Fruit fly (Drosophila melanogaster) whole organism, embryonic: ENCODE data around the gene Npc2a.

ENCODE experiments used
- Bteb2 ChIP-seq: fragments of 200-800 bp; sonication (Bioruptor generic); optimal IDR thresholded peaks from 2 replicates; lab custom pipeline; 2016; ENCODE audit warnings: missing biosample characterization, missing genetic modification characterization
- CG10209 ChIP-seq: fragments of 200-800 bp; sonication (Bioruptor generic); optimal IDR thresholded peaks from 3 replicates; lab custom pipeline; 2017; ENCODE audit warnings: missing biosample characterization, mild to moderate bottlenecking, missing genetic modification characterization, missing genetic modification reagents
- CG10959 ChIP-seq: fragments of 200-800 bp; sonication (Bioruptor generic); IDR thresholded peaks from 2 replicates; pipeline ENCODE4 v1.3.6; 2022; ENCODE audit warnings: missing biosample characterization, missing genetic modification characterization
- CG11247 ChIP-seq: fragments of 200-800 bp; sonication (Bioruptor generic); IDR thresholded peaks from 2 replicates; pipeline ENCODE4 v1.3.6; 2022; ENCODE audit warnings: missing biosample characterization, missing genetic modification characterization
- CG11504 ChIP-seq: fragments of 200-800 bp; sonication (Bioruptor generic); optimal IDR thresholded peaks from 3 replicates; lab custom pipeline; 2019; ENCODE audit warnings: missing biosample characterization, mild to moderate bottlenecking, missing genetic modification characterization, moderate library complexity
- CG12155 ChIP-seq: fragments of 200-800 bp; sonication (Bioruptor generic); optimal IDR thresholded peaks from 3 replicates; lab custom pipeline; 2016; ENCODE audit warnings: missing biosample characterization, missing genetic modification characterization
- CG12659 ChIP-seq: fragments of 200-800 bp; sonication (Bioruptor generic); optimal IDR thresholded peaks from 3 replicates; lab custom pipeline; 2017; ENCODE audit warnings: mild to moderate bottlenecking, missing biosample characterization, missing genetic modification reagents, missing genetic modification characterization
- CG13287 ChIP-seq: fragments of 200-800 bp; sonication (Bioruptor generic); IDR thresholded peaks from 2 replicates; pipeline ENCODE4 v1.3.6; 2022; ENCODE audit warnings: missing biosample characterization, missing genetic modification characterization; ENCODE audit not compliant: partially characterized antibody
- CG17186 ChIP-seq: fragments of 200-800 bp; sonication (Bioruptor generic); optimal IDR thresholded peaks from 3 replicates; lab custom pipeline; 2017; ENCODE audit warnings: missing biosample characterization, missing genetic modification reagents, missing genetic modification characterization
- CG17359 ChIP-seq: fragments of 200-800 bp; sonication (Bioruptor generic); optimal IDR thresholded peaks from 3 replicates; lab custom pipeline; 2018; ENCODE audit warnings: missing biosample characterization, mild to moderate bottlenecking, missing genetic modification characterization, moderate library complexity
- CG18599 ChIP-seq: fragments of 200-800 bp; sonication (Bioruptor generic); optimal IDR thresholded peaks from 3 replicates; lab custom pipeline; 2017; ENCODE audit warnings: missing biosample characterization, missing genetic modification characterization, mild to moderate bottlenecking, moderate library complexity, missing genetic modification reagents
- CG2889 ChIP-seq: fragments of 200-800 bp; sonication (Bioruptor generic); IDR thresholded peaks from 3 replicates; pipeline ENCODE4 v1.3.6; 2022; ENCODE audit warnings: missing biosample characterization, missing genetic modification characterization
- CG30020 ChIP-seq: fragments of 200-800 bp; optimal IDR thresholded peaks from 2 replicates; lab custom pipeline; 2019; ENCODE audit warnings: missing biosample characterization, mild to moderate bottlenecking, missing genetic modification characterization, moderate library complexity
- CG32772 ChIP-seq: fragments of 200-800 bp; sonication (Bioruptor generic); IDR thresholded peaks from 2 replicates; pipeline ENCODE4 v1.3.6; 2022; ENCODE audit warnings: missing biosample characterization, missing genetic modification characterization
- CG3281 ChIP-seq: fragments of 200-800 bp; sonication (Bioruptor generic); optimal IDR thresholded peaks from 3 replicates; lab custom pipeline; 2017; ENCODE audit warnings: missing biosample characterization, mild to moderate bottlenecking, missing genetic modification characterization
- CG42726 ChIP-seq: fragments of 200-800 bp; sonication (Bioruptor generic); IDR thresholded peaks from 2 replicates; pipeline ENCODE4 v1.3.6; 2022; ENCODE audit warnings: missing biosample characterization, missing genetic modification characterization; ENCODE audit not compliant: partially characterized antibody
- CG4360 ChIP-seq: fragments of 200-800 bp; sonication (Bioruptor generic); IDR thresholded peaks from 2 replicates; pipeline ENCODE4 v1.3.6; 2022; ENCODE audit warnings: missing biosample characterization, missing genetic modification characterization
- CG4730 ChIP-seq: fragments of 200-800 bp; sonication (Bioruptor generic); IDR thresholded peaks from 2 replicates; pipeline ENCODE4 v1.3.6; 2022; ENCODE audit warnings: missing biosample characterization, missing genetic modification characterization
- CG5953 ChIP-seq: fragments of 200-800 bp; sonication (Bioruptor generic); IDR thresholded peaks from 2 replicates; pipeline ENCODE4 v1.3.6; 2022; ENCODE audit warnings: missing biosample characterization, missing genetic modification characterization
- CG6683 ChIP-seq: fragments of 200-800 bp; sonication (Bioruptor generic); optimal IDR thresholded peaks from 2 replicates; lab custom pipeline; 2017; ENCODE audit warnings: missing biosample characterization, mild to moderate bottlenecking, missing genetic modification characterization, missing genetic modification reagents
- CG6791 ChIP-seq: fragments of 200-800 bp; sonication (Bioruptor generic); IDR thresholded peaks from 3 replicates; pipeline ENCODE4 v1.3.6; 2022; ENCODE audit warnings: missing biosample characterization, missing genetic modification characterization; ENCODE audit not compliant: partially characterized antibody
- CG8388 ChIP-seq: fragments of 200-800 bp; sonication (Bioruptor generic); optimal IDR thresholded peaks from 2 replicates; lab custom pipeline; 2019; ENCODE audit warnings: missing biosample characterization, mild to moderate bottlenecking, missing genetic modification characterization, moderate library complexity
- CG9797 ChIP-seq: fragments of 200-800 bp; sonication (Bioruptor generic); optimal IDR thresholded peaks from 3 replicates; lab custom pipeline; 2018; ENCODE audit warnings: missing biosample characterization, mild to moderate bottlenecking, missing genetic modification characterization
- Dad ChIP-seq: fragments of 200-800 bp; sonication (Bioruptor generic); optimal IDR thresholded peaks from 3 replicates; lab custom pipeline; 2016; ENCODE audit warnings: missing biosample characterization, missing genetic modification characterization
- Drgx ChIP-seq: fragments of 200-800 bp; sonication (Bioruptor generic); IDR thresholded peaks from 2 replicates; pipeline ENCODE4 v1.3.6; 2022; ENCODE audit warnings: missing biosample characterization, missing genetic modification characterization
- H15 ChIP-seq: fragments of 200-800 bp; sonication (Bioruptor generic); IDR thresholded peaks from 3 replicates; pipeline ENCODE4 v1.3.6; 2022; ENCODE audit warnings: missing biosample characterization, missing genetic modification characterization
- Jarid2 ChIP-seq: fragments of 200-800 bp; sonication (Bioruptor generic); optimal IDR thresholded peaks from 3 replicates; lab custom pipeline; 2017; ENCODE audit warnings: mild to moderate bottlenecking, missing biosample characterization, missing genetic modification reagents, missing genetic modification characterization
- Max ChIP-seq: fragments of 200-800 bp; sonication (Bioruptor generic); optimal IDR thresholded peaks from 2 replicates; lab custom pipeline; 2016; ENCODE audit warnings: missing biosample characterization, mild to moderate bottlenecking, missing genetic modification characterization
- Myb ChIP-seq: fragments of 200-800 bp; sonication (Bioruptor generic); optimal IDR thresholded peaks from 2 replicates; lab custom pipeline; 2016; ENCODE audit warnings: missing biosample characterization, missing genetic modification characterization
- Neu2 ChIP-seq: fragments of 200-800 bp; sonication (Bioruptor generic); optimal IDR thresholded peaks from 3 replicates; lab custom pipeline; 2016; ENCODE audit warnings: missing biosample characterization, missing genetic modification characterization, borderline replicate concordance
- Oaz ChIP-seq: fragments of 200-800 bp; sonication (Bioruptor generic); IDR thresholded peaks from 2 replicates; pipeline ENCODE4 v1.3.6; 2022; ENCODE audit warnings: missing biosample characterization, missing genetic modification characterization
- Oli ChIP-seq: fragments of 200-800 bp; sonication (Bioruptor generic); optimal IDR thresholded peaks from 2 replicates; lab custom pipeline; 2018; ENCODE audit warnings: missing biosample characterization, mild to moderate bottlenecking, missing genetic modification characterization, moderate library complexity
- Opbp ChIP-seq: fragments of 200-800 bp; sonication (Bioruptor generic); IDR thresholded peaks from 3 replicates; pipeline ENCODE4 v1.3.6; 2022; ENCODE audit warnings: missing biosample characterization, missing genetic modification characterization; ENCODE audit not compliant: partially characterized antibody
- Tbp ChIP-seq: fragments of >200 bp; optimal IDR thresholded peaks from 2 replicates; lab custom pipeline; 2018; ENCODE audit warnings: missing biosample characterization, missing genetic modification characterization
- bowl ChIP-seq: fragments of 200-800 bp; sonication (Bioruptor generic); IDR thresholded peaks from 2 replicates; pipeline ENCODE4 v1.3.6; 2022; ENCODE audit warnings: missing biosample characterization, missing genetic modification characterization
- chm ChIP-seq: fragments of 200-800 bp; sonication (Bioruptor generic); IDR thresholded peaks from 2 replicates; pipeline ENCODE4 v1.3.6; 2022; ENCODE audit warnings: missing biosample characterization, missing genetic modification characterization
- gce ChIP-seq: fragments of 200-800 bp; sonication (Bioruptor generic); IDR thresholded peaks from 3 replicates; pipeline ENCODE4 v1.3.6; 2022; ENCODE audit warnings: missing biosample characterization, missing genetic modification characterization
- grau ChIP-seq: fragments of 200-800 bp; optimal IDR thresholded peaks from 3 replicates; lab custom pipeline; 2019; ENCODE audit warnings: missing biosample characterization, mild to moderate bottlenecking, missing genetic modification characterization, moderate library complexity
- gro ChIP-seq: fragments of 200-800 bp; sonication (Bioruptor generic); optimal IDR thresholded peaks from 2 replicates; lab custom pipeline; 2016; ENCODE audit warnings: missing biosample characterization, missing genetic modification characterization
- gt ChIP-seq: fragments of 200-800 bp; sonication (Bioruptor generic); IDR thresholded peaks from 2 replicates; pipeline ENCODE4 v1.3.6; 2022; ENCODE audit warnings: missing biosample characterization, missing genetic modification characterization
- hbn ChIP-seq: fragments of 200-800 bp; sonication (Bioruptor generic); IDR thresholded peaks from 2 replicates; pipeline ENCODE4 v1.3.6; 2022; ENCODE audit warnings: missing biosample characterization, missing genetic modification characterization; ENCODE audit not compliant: partially characterized antibody
- ken ChIP-seq: fragments of 200-800 bp; sonication (Bioruptor generic); IDR thresholded peaks from 3 replicates; pipeline ENCODE4 v1.3.6; 2022; ENCODE audit warnings: missing biosample characterization, missing genetic modification characterization
- lov ChIP-seq, 2 experiments: fragments of 200-800 bp in 1 of 2; fragments of >200 bp in 1 of 2; sonication (Bioruptor generic) in 1 of 2; IDR thresholded peaks in 1 of 2; optimal IDR thresholded peaks in 1 of 2; 2 replicates in 1 of 2; 3 replicates in 1 of 2; pipeline versions ENCODE4 v1.3.6 to Lab custom; 2017 to 2022; ENCODE audit warnings: missing biosample characterization in 1 of 2, missing genetic modification characterization in 1 of 2
- nerfin-2 ChIP-seq: fragments of 200-800 bp; sonication (Bioruptor generic); IDR thresholded peaks from 2 replicates; pipeline ENCODE4 v1.3.6; 2022; ENCODE audit warnings: missing biosample characterization, missing genetic modification characterization; ENCODE audit not compliant: partially characterized antibody
- odd ChIP-seq: fragments of 200-800 bp; sonication (Bioruptor generic); optimal IDR thresholded peaks from 2 replicates; lab custom pipeline; 2017; ENCODE audit warnings: missing biosample characterization, mild to moderate bottlenecking, missing genetic modification characterization
- run ChIP-seq: fragments of 200-800 bp; sonication (Bioruptor generic); optimal IDR thresholded peaks from 3 replicates; lab custom pipeline; 2018; ENCODE audit warnings: missing biosample characterization, mild to moderate bottlenecking, missing genetic modification characterization
- salm ChIP-seq: fragments of 200-800 bp; sonication (Bioruptor generic); optimal IDR thresholded peaks from 2 replicates; lab custom pipeline; 2018; ENCODE audit warnings: missing biosample characterization, mild to moderate bottlenecking, missing genetic modification characterization
- trem ChIP-seq: fragments of 200-800 bp; optimal IDR thresholded peaks from 3 replicates; lab custom pipeline; 2019; ENCODE audit warnings: missing biosample characterization, mild to moderate bottlenecking, missing genetic modification characterization, moderate library complexity
- vvl ChIP-seq: fragments of 200-800 bp; sonication (Bioruptor generic); IDR thresholded peaks from 2 replicates; pipeline ENCODE4 v1.3.6; 2022; ENCODE audit warnings: missing biosample characterization, missing genetic modification characterization
- yki ChIP-seq: fragments of >200 bp; optimal IDR thresholded peaks from 3 replicates; lab custom pipeline; 2018

The Npc2a gene

dm6 chr2L:1980708-1981339 lies 7.3 kb upstream of the Npc2a start, which contains the start of the genes CG15356 and CG15362 (continued):
- TF ChIP-seq CG17359 (peak; percentile 25), bowl (GFP tag; lab: Robert Waterston, UW) (no peak), lov (optimal IDR thresholded peaks at IDR 0.05; lab: Kevin White, UChicago) (no peak), lov (GFP tag; IDR thresholded peaks at IDR 0.05; lab: Robert Waterston, UW) (no peak), gt (GFP tag; lab: Robert Waterston, UW) (no peak), CG12659 (peak; percentile 83), CG32772 (no peak), gce (GFP tag; lab: Robert Waterston, UW) (no peak), CG10209 (GFP tag; lab: Kevin White, UChicago) (peak; percentile 29), Neu2 (no peak), nerfin-2 (GFP tag; lab: Robert Waterston, UW) (peak; percentile 99), run (tag; lab: Kevin White, UChicago) (no peak), CG8388 (GFP tag; lab: Kevin White, UChicago) (no peak), odd (GFP tag; lab: Kevin White, UChicago) (no peak), Max (GFP tag; lab: Kevin White, UChicago) (peak; percentile 55), CG13287 (GFP tag; lab: Robert Waterston, UW) (peak; percentile 99), CG12155 (peak; percentile 44), CG5953 (GFP tag; lab: Robert Waterston, UW) (no peak), CG11504 (no peak), CG9797 (GFP tag; lab: Kevin White, UChicago) (peak; percentile 82), Myb (GFP tag; lab: Kevin White, UChicago) (peak; percentile 46), hbn (GFP tag; lab: Robert Waterston, UW) (peak; percentile 98), CG10959 (no peak), ken (no peak), grau (tag; lab: Kevin White, UChicago) (peak; percentile 49), Opbp (GFP tag; lab: Robert Waterston, UW) (peak; percentile 99), Tbp (GFP tag; lab: Kevin White, UChicago) (no peak), CG3281 (no peak), Oaz (GFP tag; lab: Robert Waterston, UW) (no peak), CG18599 (GFP tag; lab: Kevin White, UChicago) (no peak), Bteb2 (GFP tag; lab: Kevin White, UChicago) (no peak), CG17186 (GFP tag; lab: Kevin White, UChicago) (peak; percentile 8), CG6791 (GFP tag; lab: Robert Waterston, UW) (peak; percentile 99), CG4730 (no peak), CG30020 (tag; lab: Kevin White, UChicago) (peak; percentile 38), CG2889 (GFP tag; lab: Robert Waterston, UW) (no peak), H15 (GFP tag; lab: Robert Waterston, UW) (no peak; the same call in 2 of the 3 replicates), CG11247 (GFP tag; lab: Robert Waterston, UW) (no peak), gro (GFP tag; lab: Kevin White, UChicago) (peak; percentile 9), chm (GFP tag; lab: Robert Waterston, UW) (no peak), CG4360 (no peak), CG6683 (GFP tag; lab: Kevin White, UChicago) (peak; percentile 10), salm (tag; lab: Kevin White, UChicago) (no peak), trem (peak; percentile 48), Oli (no peak), yki (lab: Kevin White, UChicago) (no peak), Drgx (GFP tag; lab: Robert Waterston, UW) (peak; percentile 27; the same call in 1 of the 2 replicates), vvl (peak; percentile 67), Dad (GFP tag; lab: Kevin White, UChicago) (no peak), CG42726 (GFP tag; lab: Robert Waterston, UW) (peak; percentile 99), Jarid2 (GFP tag; lab: Kevin White, UChicago) (no peak)
